Worm (Caenorhabditis elegans) whole organism, young adult: Measurements from ENCODE around the gene acs-4.

Experiments used
- B0035.1 ChIP-seq: sonication (generic microtip); optimal IDR thresholded peaks from 2 replicates; lab custom pipeline; 2016; ENCODE audit warnings: missing genetic modification characterization, mild to moderate bottlenecking, missing compliant biosample characterization, missing genotype, missing genetic modification reagents
- C06A6.2 ChIP-seq: fragments of 200-800 bp; sonication (Bioruptor generic); conservative IDR thresholded peaks from 2 replicates; pipeline ENCODE4 v1.3.6; 2022; ENCODE audit warnings: missing genetic modification characterization, missing compliant biosample characterization
- C17E4.6 ChIP-seq: fragments of 200-800 bp; sonication (Bioruptor generic); IDR thresholded peaks from 2 replicates; pipeline ENCODE4 v1.3.6; 2022; ENCODE audit warnings: missing genetic modification reagents, missing genetic modification characterization, missing compliant biosample characterization
- F23B12.7 ChIP-seq: sonication (generic microtip); optimal IDR thresholded peaks from 2 replicates; lab custom pipeline; 2017; ENCODE audit warnings: missing genetic modification characterization, mild to moderate bottlenecking, missing compliant biosample characterization, antibody characterized with exemption, moderate library complexity; ENCODE audit not compliant: insufficient read depth
- F33H1.4 ChIP-seq: fragments of 200-800 bp; sonication (Bioruptor generic); IDR thresholded peaks from 2 replicates; pipeline ENCODE4 v1.3.6; 2022; ENCODE audit warnings: missing genetic modification reagents, missing genetic modification characterization, missing compliant biosample characterization
- F49E8.2 ChIP-seq: sonication (generic microtip); optimal IDR thresholded peaks from 3 replicates; lab custom pipeline; 2017; ENCODE audit warnings: missing genetic modification characterization, mild to moderate bottlenecking, missing compliant biosample characterization, antibody characterized with exemption, moderate library complexity; ENCODE audit not compliant: insufficient read depth
- F55B11.4 ChIP-seq: sonication (generic microtip); optimal IDR thresholded peaks from 2 replicates; lab custom pipeline; 2016; ENCODE audit warnings: missing compliant biosample characterization, missing genetic modification characterization, borderline replicate concordance; ENCODE audit not compliant: insufficient read depth
- T07F8.4 ChIP-seq: sonication (generic microtip); optimal IDR thresholded peaks from 2 replicates; lab custom pipeline; 2016; ENCODE audit warnings: mild to moderate bottlenecking, missing genetic modification characterization, moderate library complexity, missing compliant biosample characterization
- Y56A3A.18 ChIP-seq: fragments of 200-800 bp; sonication (Bioruptor generic); IDR thresholded peaks from 2 replicates; pipeline ENCODE4 v1.3.6; 2022; ENCODE audit warnings: missing genetic modification reagents, missing genetic modification characterization, missing compliant biosample characterization
- Y79H2A.3 ChIP-seq: fragments of 200-800 bp; sonication (Bioruptor generic); conservative IDR thresholded peaks from 2 replicates; pipeline ENCODE4 v1.3.6; 2022; ENCODE audit warnings: missing genetic modification reagents, missing genetic modification characterization, missing compliant biosample characterization
- Y95B8A.8 ChIP-seq: fragments of 200-800 bp; sonication (Bioruptor generic); IDR thresholded peaks from 2 replicates; pipeline ENCODE4 v1.3.6; 2022; ENCODE audit warnings: missing genetic modification reagents, missing genetic modification characterization, missing compliant biosample characterization
- ZK185.1 ChIP-seq: sonication (generic microtip); optimal IDR thresholded peaks from 2 replicates; lab custom pipeline; 2016; ENCODE audit warnings: mild to moderate bottlenecking, missing genetic modification characterization, missing compliant biosample characterization; ENCODE audit not compliant: poor library complexity, severe bottlenecking
- aptf-2 ChIP-seq: fragments of 200-800 bp; sonication (Bioruptor generic); conservative IDR thresholded peaks from 2 replicates; pipeline ENCODE4 v1.3.6; 2022; ENCODE audit warnings: missing genetic modification reagents, missing genetic modification characterization, missing compliant biosample characterization
- attf-5 ChIP-seq: fragments of 200-800 bp; sonication (Bioruptor generic); optimal IDR thresholded peaks from 2 replicates; lab custom pipeline; 2018; ENCODE audit warnings: mild to moderate bottlenecking, missing genetic modification characterization, missing compliant biosample characterization
- ccch-3 ChIP-seq: fragments of 200-800 bp; sonication (Bioruptor generic); optimal IDR thresholded peaks from 2 replicates; lab custom pipeline; 2018; ENCODE audit warnings: mild to moderate bottlenecking, missing genetic modification characterization, missing compliant biosample characterization
- ceh-58 ChIP-seq: fragments of 200-800 bp; sonication (Bioruptor generic); IDR thresholded peaks from 2 replicates; pipeline ENCODE4 v1.3.6; 2022; ENCODE audit warnings: missing genetic modification characterization, missing compliant biosample characterization
- dpff-1 ChIP-seq: sonication (generic microtip); optimal IDR thresholded peaks from 2 replicates; lab custom pipeline; 2017; ENCODE audit warnings: mild to moderate bottlenecking, missing genetic modification characterization, missing compliant biosample characterization
- egrh-3 ChIP-seq: fragments of 200-800 bp; sonication (Bioruptor generic); IDR thresholded peaks from 2 replicates; pipeline ENCODE4 v1.3.6; 2022; ENCODE audit warnings: missing genetic modification reagents, missing genetic modification characterization, missing compliant biosample characterization
- ekl-4 ChIP-seq: fragments of 200-800 bp; sonication (Bioruptor generic); IDR thresholded peaks from 2 replicates; pipeline ENCODE4 v1.3.6; 2022; ENCODE audit warnings: missing genetic modification reagents, missing genetic modification characterization, missing compliant biosample characterization
- ets-4 ChIP-seq: fragments of 200-800 bp; sonication (Bioruptor generic); optimal IDR thresholded peaks from 2 replicates; lab custom pipeline; 2018; ENCODE audit warnings: mild to moderate bottlenecking, missing genetic modification characterization, missing compliant biosample characterization
- gei-17 ChIP-seq: fragments of 200-800 bp; sonication (Bioruptor generic); optimal IDR thresholded peaks from 2 replicates; lab custom pipeline; 2018; ENCODE audit warnings: mild to moderate bottlenecking, missing genetic modification characterization, missing compliant biosample characterization
- hlh-12 ChIP-seq: sonication (generic microtip); optimal IDR thresholded peaks from 2 replicates; lab custom pipeline; 2016; ENCODE audit warnings: missing genetic modification characterization, missing compliant biosample characterization
- hlh-26 ChIP-seq: fragments of 200-800 bp; sonication (Bioruptor generic); conservative IDR thresholded peaks from 2 replicates; pipeline ENCODE4 v1.3.6; 2022; ENCODE audit warnings: missing genetic modification reagents, missing genetic modification characterization, missing compliant biosample characterization
- hmg-20 ChIP-seq: fragments of 200-800 bp; sonication (Bioruptor generic); IDR thresholded peaks from 2 replicates; pipeline ENCODE4 v1.3.6; 2022; ENCODE audit warnings: missing genetic modification reagents, missing genetic modification characterization, missing compliant biosample characterization
- hrde-1 ChIP-seq: sonication (generic microtip); optimal IDR thresholded peaks from 2 replicates; lab custom pipeline; 2016; ENCODE audit warnings: missing genetic modification characterization, mild to moderate bottlenecking, missing compliant biosample characterization, moderate library complexity, missing genotype, missing genetic modification reagents, borderline replicate concordance
- let-607 ChIP-seq, 2 experiments: fragments of 200-800 bp in 1 of 2; sonication (Bioruptor generic) in 1 of 2; sonication (generic microtip) in 1 of 2; optimal IDR thresholded peaks; 2 replicates each; lab custom pipeline; 2016 to 2018; ENCODE audit warnings: mild to moderate bottlenecking in 2 of 2, missing compliant biosample characterization in 2 of 2, missing genetic modification characterization in 2 of 2, moderate library complexity in 2 of 2, missing genotype in 1 of 2
- lin-35 ChIP-seq, 3 experiments: fragments of 150-350 bp in 2 of 3; sonication (generic microtip) in 1 of 3; optimal IDR thresholded peaks; 2 replicates each; lab custom pipeline; 2014 to 2018; ENCODE audit warnings: missing biosample characterization in 3 of 3, missing genetic modification characterization in 3 of 3, missing genetic modification reagents in 3 of 3
- lsl-1 ChIP-seq: fragments of 200-800 bp; sonication (Bioruptor generic); optimal IDR thresholded peaks from 2 replicates; lab custom pipeline; 2018; ENCODE audit warnings: mild to moderate bottlenecking, missing genetic modification characterization, moderate library complexity, missing compliant biosample characterization
- madf-3 ChIP-seq: fragments of 200-800 bp; sonication (Bioruptor generic); IDR thresholded peaks from 2 replicates; pipeline ENCODE4 v1.3.6; 2022; ENCODE audit warnings: missing genetic modification reagents, missing genetic modification characterization, missing compliant biosample characterization
- madf-6 ChIP-seq: fragments of 200-800 bp; sonication (Bioruptor generic); IDR thresholded peaks from 2 replicates; pipeline ENCODE4 v1.3.6; 2022; ENCODE audit warnings: missing genetic modification reagents, missing genetic modification characterization, missing compliant biosample characterization
- mel-28 ChIP-seq: sonication (generic microtip); optimal IDR thresholded peaks from 2 replicates; lab custom pipeline; 2016; ENCODE audit warnings: borderline replicate concordance, mild to moderate bottlenecking, missing genetic modification characterization, missing compliant biosample characterization
- mxl-1 ChIP-seq: sonication (generic microtip); optimal IDR thresholded peaks from 2 replicates; lab custom pipeline; 2016; ENCODE audit warnings: missing genetic modification characterization, missing compliant biosample characterization
- nhr-120 ChIP-seq: fragments of 200-800 bp; sonication (Bioruptor generic); IDR thresholded peaks from 2 replicates; pipeline ENCODE4 v1.3.6; 2022; ENCODE audit warnings: missing genetic modification characterization, missing compliant biosample characterization
- nhr-80 ChIP-seq: sonication (generic microtip); optimal IDR thresholded peaks from 2 replicates; lab custom pipeline; 2016; ENCODE audit warnings: missing genetic modification characterization, missing compliant biosample characterization
- nhr-90 ChIP-seq: sonication (generic microtip); optimal IDR thresholded peaks from 2 replicates; lab custom pipeline; 2016; ENCODE audit warnings: missing genotype, mild to moderate bottlenecking, missing genetic modification characterization, missing compliant biosample characterization
- rcor-1 ChIP-seq: fragments of 200-800 bp; sonication (Bioruptor generic); IDR thresholded peaks from 2 replicates; pipeline ENCODE4 v1.3.6; 2022; ENCODE audit warnings: missing genetic modification reagents, missing genetic modification characterization, missing compliant biosample characterization
- rec-8 ChIP-seq, 2 experiments: sonication (generic microtip); optimal IDR thresholded peaks; 2 replicates each; lab custom pipeline; 2016; ENCODE audit warnings: mild to moderate bottlenecking in 2 of 2, missing genetic modification characterization in 2 of 2, missing genetic modification reagents in 2 of 2, missing genotype in 2 of 2, missing biosample characterization in 1 of 2, missing compliant biosample characterization in 1 of 2, moderate library complexity in 1 of 2
- snpc-3.4 ChIP-seq: sonication (generic microtip); optimal IDR thresholded peaks from 2 replicates; lab custom pipeline; 2017; ENCODE audit warnings: missing genetic modification characterization, mild to moderate bottlenecking, missing compliant biosample characterization, antibody characterized with exemption, moderate library complexity, missing genotype, missing genetic modification reagents
- somi-1 ChIP-seq: fragments of 200-800 bp; sonication (Bioruptor generic); optimal IDR thresholded peaks from 2 replicates; lab custom pipeline; 2018; ENCODE audit warnings: mild to moderate bottlenecking, missing genetic modification characterization, missing compliant biosample characterization
- tbp1 ChIP-seq: fragments of 200-800 bp; sonication (Bioruptor generic); optimal IDR thresholded peaks from 2 replicates; lab custom pipeline; 2018; ENCODE audit warnings: mild to moderate bottlenecking, missing genetic modification characterization, missing compliant biosample characterization
- xnd-1 ChIP-seq: sonication (generic microtip); optimal IDR thresholded peaks from 2 replicates; lab custom pipeline; 2016; ENCODE audit warnings: missing genotype, missing genetic modification reagents, missing genetic modification characterization, missing compliant biosample characterization
- zfh-2 ChIP-seq: fragments of 200-800 bp; sonication (Bioruptor generic); conservative IDR thresholded peaks from 2 replicates; pipeline ENCODE4 v1.3.6; 2022; ENCODE audit warnings: missing genetic modification reagents, missing genetic modification characterization, missing compliant biosample characterization
- zim-3 ChIP-seq: sonication (generic microtip); optimal IDR thresholded peaks from 2 replicates; lab custom pipeline; 2017; ENCODE audit warnings: mild to moderate bottlenecking, missing genetic modification characterization, moderate library complexity, missing compliant biosample characterization
- ztf-25 ChIP-seq: fragments of 200-800 bp; sonication (Bioruptor generic); IDR thresholded peaks from 2 replicates; pipeline ENCODE4 v1.3.6; 2022; ENCODE audit warnings: missing genetic modification reagents, missing genetic modification characterization, missing compliant biosample characterization
- ztf-26 ChIP-seq: sonication (generic microtip); optimal IDR thresholded peaks from 2 replicates; lab custom pipeline; 2017; ENCODE audit warnings: missing genetic modification characterization, missing compliant biosample characterization
- ztf-28 ChIP-seq: fragments of 200-800 bp; sonication (Bioruptor generic); IDR thresholded peaks from 2 replicates; pipeline ENCODE4 v1.3.6; 2022; ENCODE audit warnings: missing genetic modification reagents, missing genetic modification characterization, missing compliant biosample characterization
- ztf-3 ChIP-seq: fragments of 200-800 bp; sonication (Bioruptor generic); optimal IDR thresholded peaks from 2 replicates; lab custom pipeline; 2018; ENCODE audit warnings: mild to moderate bottlenecking, missing genetic modification characterization, missing compliant biosample characterization

Gene acs-4

DNA sequence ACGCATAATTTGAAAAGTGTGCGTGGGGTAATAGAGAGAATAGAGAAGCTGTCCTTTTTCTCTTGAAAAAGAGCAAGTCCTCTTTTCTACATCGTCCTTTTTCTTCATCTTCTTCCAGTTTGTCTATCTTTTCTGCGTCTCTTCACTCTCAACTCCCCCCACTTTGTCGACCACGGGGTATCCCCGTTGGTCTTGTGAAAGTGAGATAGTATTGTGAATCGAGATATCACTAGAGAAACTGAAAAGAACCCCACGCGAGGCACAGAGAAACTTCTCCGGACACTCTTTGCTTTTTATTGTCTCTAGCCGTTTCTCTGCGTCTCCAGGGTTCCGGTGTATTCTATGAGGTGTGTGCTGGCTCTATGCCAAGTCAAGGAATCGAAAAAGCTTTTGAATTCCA lies 12.0 kb upstream of the acs-4 start (continued):
- peak; percentile 4 for TF ChIP-seq T07F8.4 (tag; lab: Kevin White, UChicago)
- peak; percentile 78 for TF ChIP-seq madf-3 (GFP tag; lab: Robert Waterston, UW)
- no peak for TF ChIP-seq F55B11.4
- TF ChIP-seq lin-35 (GFP tag; optimal IDR thresholded peaks at IDR 0.05; lab: Kevin White, UChicago): peak in 1 of 3 experiments; percentile 75
- TF ChIP-seq xnd-1 (tag; lab: Kevin White, UChicago): no peak
- peak; percentile 19 for TF ChIP-seq nhr-90
- TF ChIP-seq zfh-2: peak; percentile 81
- peak; percentile 70 for TF ChIP-seq ztf-26 (tag; lab: Kevin White, UChicago)
- no peak for TF ChIP-seq ccch-3 (GFP tag; lab: Kevin White, UChicago)
- no peak for TF ChIP-seq rec-8 (tag; optimal IDR thresholded peaks at IDR 0.05; lab: Kevin White, UChicago)
- peak; percentile 54 for TF ChIP-seq ZK185.1 (tag; lab: Kevin White, UChicago)
- TF ChIP-seq gei-17 (GFP tag; lab: Kevin White, UChicago): peak; percentile 12
- no peak for TF ChIP-seq aptf-2 (GFP tag; lab: Robert Waterston, UW)
- peak; percentile 66; the same call in 1 of the 2 replicates for TF ChIP-seq Y95B8A.8
- no peak for TF ChIP-seq F23B12.7 (tag; lab: Kevin White, UChicago)
- peak; percentile 82 for TF ChIP-seq C06A6.2
- TF ChIP-seq ztf-28: no peak
- TF ChIP-seq Y79H2A.3: 0 out of 2 replicates have a peak, but pooled peaks have one; percentile 44
- no peak for TF ChIP-seq hmg-20
- no peak for TF ChIP-seq zim-3
- TF ChIP-seq mxl-1 (tag; lab: Kevin White, UChicago): no peak
- no peak for TF ChIP-seq ztf-25 (GFP tag; lab: Robert Waterston, UW)
- TF ChIP-seq somi-1: peak; percentile 80
- TF ChIP-seq nhr-120 (GFP tag; lab: Robert Waterston, UW): no peak
- no peak for TF ChIP-seq hrde-1 (tag; lab: Kevin White, UChicago)
- TF ChIP-seq dpff-1: no peak
- peak; percentile 60; the same call in 1 of the 2 replicates for TF ChIP-seq egrh-3 (GFP tag; lab: Robert Waterston, UW)
- TF ChIP-seq ceh-58 (GFP tag; lab: Robert Waterston, UW): no peak
- TF ChIP-seq F33H1.4 (GFP tag; lab: Robert Waterston, UW): peak; percentile 25; the same call in 1 of the 2 replicates
- no peak for TF ChIP-seq F49E8.2 (tag; lab: Kevin White, UChicago)
- TF ChIP-seq mel-28 (tag; lab: Kevin White, UChicago): no peak
- peak; percentile 77 for TF ChIP-seq nhr-80 (tag; lab: Kevin White, UChicago)
- peak; percentile 45 for TF ChIP-seq ztf-3 (GFP tag; lab: Kevin White, UChicago)
- TF ChIP-seq tbp1 (GFP tag; lab: Kevin White, UChicago): peak; percentile 51
- 0 out of 2 replicates have a peak, but pooled peaks have one; percentile 18 for TF ChIP-seq madf-6 (GFP tag; lab: Robert Waterston, UW)
- TF ChIP-seq hlh-12 (tag; lab: Kevin White, UChicago): no peak
- peak; percentile 3 for TF ChIP-seq lsl-1 (GFP tag; lab: Kevin White, UChicago)
- TF ChIP-seq rcor-1 (GFP tag; lab: Robert Waterston, UW): peak; percentile 30; the same call in 1 of the 2 replicates
- peak; percentile 85 for TF ChIP-seq ekl-4
- TF ChIP-seq ets-4 (GFP tag; lab: Kevin White, UChicago): peak; percentile 26
- TF ChIP-seq attf-5: peak; percentile 80
- 0 out of 2 replicates have a peak, but pooled peaks have one; percentile 19 for TF ChIP-seq C17E4.6 (GFP tag; lab: Robert Waterston, UW)
- TF ChIP-seq snpc-3.4: no peak
- no peak for TF ChIP-seq hlh-26 (GFP tag; lab: Robert Waterston, UW)
- TF ChIP-seq Y56A3A.18: 0 out of 2 replicates have a peak, but pooled peaks have one; percentile 50
- TF ChIP-seq B0035.1 (tag; lab: Kevin White, UChicago): no peak
- peak; percentile 63 to 70 for TF ChIP-seq let-607 (tag; optimal IDR thresholded peaks at IDR 0.05; lab: Kevin White, UChicago)
